Worm (Caenorhabditis elegans): Measurements from ENCODE around the gene prmt-4.
A peak's percentile ranks its signal among the peaks of the same experiment; 100 is the strongest.

prmt-4 gene

ce11 chrIV:564000-564399 lies 39.4 kb downstream of the prmt-4 start:
- TF ChIP-seq ets-7 (tag; optimal IDR thresholded peaks at IDR 0.05) (no peak), tbx-11 (GFP tag; IDR thresholded peaks at IDR 0.05) (no peak), pes-1 (GFP tag; IDR thresholded peaks at IDR 0.05) (peak; percentile 13; the same call in 1 of the 2 replicates), tbx-37 (GFP tag; conservative IDR thresholded peaks at IDR 0.05) (0 out of 2 replicates have a peak, but pooled peaks have one; percentile 15), hmg-4 (GFP tag; optimal IDR thresholded peaks at IDR 0.05) (no peak), hnd-1 (tag; optimal IDR thresholded peaks at IDR 0.05) (no peak)

ce11 chrIV:563417-563816 lies 40.0 kb downstream of the prmt-4 start:
- TF ChIP-seq tra-4 (tag; optimal IDR thresholded peaks at IDR 0.05) = no peak
- TF ChIP-seq scrt-1 (GFP tag; IDR thresholded peaks at IDR 0.05) = no peak
- no peak for TF ChIP-seq B0310.2 (tag; optimal IDR thresholded peaks at IDR 0.05)

- TF ChIP-seq ceh-36 (tag; optimal IDR thresholded peaks at IDR 0.05) (no peak), ceh-13 (GFP tag; optimal IDR thresholded peaks at IDR 0.05) (no peak), ets-7 (tag; optimal IDR thresholded peaks at IDR 0.05) (no peak), ama-1 (optimal IDR thresholded peaks at IDR 0.05) (no peak), aly-1 (tag; optimal IDR thresholded peaks at IDR 0.05) (no peak), hmbx-1 (tag; optimal IDR thresholded peaks at IDR 0.05) (no peak), sea-1 (GFP tag; conservative IDR thresholded peaks at IDR 0.05) (no peak), tra-4 (tag; optimal IDR thresholded peaks at IDR 0.05) (no peak), pes-1 (GFP tag; IDR thresholded peaks at IDR 0.05) (no peak), hmg-4 (GFP tag; optimal IDR thresholded peaks at IDR 0.05) (no peak), flt-1 (GFP tag; IDR thresholded peaks at IDR 0.05) (no peak), tbx-11 (GFP tag; IDR thresholded peaks at IDR 0.05) (no peak), tbx-37 (GFP tag; conservative IDR thresholded peaks at IDR 0.05) (no peak), F13C5.2 (tag; optimal IDR thresholded peaks at IDR 0.05) (no peak), B0310.2 (tag; optimal IDR thresholded peaks at IDR 0.05) (no peak), hnd-1 (tag; optimal IDR thresholded peaks at IDR 0.05) (no peak), scrt-1 (GFP tag; IDR thresholded peaks at IDR 0.05) (no peak)
Observed at ce11 chrIV:560780-561179, 42.7 kb downstream of the prmt-4 start.

ce11 chrIV:560314-560713 lies 43.1 kb downstream of the prmt-4 start:
- no peak for TF ChIP-seq hnd-1 (tag; optimal IDR thresholded peaks at IDR 0.05)
- peak; percentile 12 for TF ChIP-seq ceh-36 (tag; optimal IDR thresholded peaks at IDR 0.05)
- peak; percentile 23 for TF ChIP-seq ets-7 (tag; optimal IDR thresholded peaks at IDR 0.05)

ce11 chrIV:558735-559284 lies 44.6 kb downstream of the prmt-4 start, which contains the start of gene efn-4:
Gene efn-4 (plus strand): TSS chrIV:559234.
- TF ChIP-seq F13C5.2 (tag; optimal IDR thresholded peaks at IDR 0.05) (peak; percentile 9), tra-4 (tag; optimal IDR thresholded peaks at IDR 0.05) (no peak), ceh-13 (GFP tag; optimal IDR thresholded peaks at IDR 0.05) (no peak), hmg-4 (GFP tag; optimal IDR thresholded peaks at IDR 0.05) (peak; percentile 19), aly-1 (tag; optimal IDR thresholded peaks at IDR 0.05) (no peak)

- TF ChIP-seq tbx-37 (GFP tag; conservative IDR thresholded peaks at IDR 0.05) (no peak), F13C5.2 (tag; optimal IDR thresholded peaks at IDR 0.05) (no peak), sea-1 (GFP tag; conservative IDR thresholded peaks at IDR 0.05) (no peak), flt-1 (GFP tag; IDR thresholded peaks at IDR 0.05) (no peak), ets-7 (tag; optimal IDR thresholded peaks at IDR 0.05) (no peak), ceh-13 (GFP tag; optimal IDR thresholded peaks at IDR 0.05) (no peak), scrt-1 (GFP tag; IDR thresholded peaks at IDR 0.05) (no peak), tbx-11 (GFP tag; IDR thresholded peaks at IDR 0.05) (no peak), ama-1 (optimal IDR thresholded peaks at IDR 0.05) (no peak)
Observed at ce11 chrIV:554005-554404, 49.4 kb downstream of the prmt-4 start.

Measured in whole organism, early embryonic.